Worm (Caenorhabditis elegans) whole organism, L4/young adult: ENCODE results near the gene bath-26.

Source experiments
- W03F9.2 ChIP-seq: fragments of 150-350 bp; optimal IDR thresholded peaks from 2 replicates; lab custom pipeline; 2014; ENCODE audit warnings: missing biosample characterization, missing genetic modification characterization
- him-1 ChIP-seq: sonication (generic microtip); optimal IDR thresholded peaks from 2 replicates; lab custom pipeline; 2016; ENCODE audit warnings: missing genotype, missing genetic modification reagents, missing genetic modification characterization, missing compliant biosample characterization

ce11 chrII:1586305-1586704 lies 14.3 kb downstream of the bath-26 start, which contains the start of gene T07H3.8:
- TF ChIP-seq him-1 (tag; lab: Kevin White, UChicago): no peak
- no peak for TF ChIP-seq W03F9.2 (tag; lab: Kevin White, UChicago)
